Worm (Caenorhabditis elegans) whole organism, L4 larva: Measurements from ENCODE around the gene F07E5.13.

Source experiments
- D1046.2 ChIP-seq: fragments of 200-800 bp; sonication (Bioruptor generic); IDR thresholded peaks from 2 replicates; pipeline ENCODE4 v1.3.6; 2022; ENCODE audit warnings: missing genetic modification characterization, missing compliant biosample characterization
- F44E2.7 ChIP-seq: fragments of 200-800 bp; sonication (Bioruptor generic); IDR thresholded peaks from 2 replicates; pipeline ENCODE4 v2.1.2; 2022; ENCODE audit warnings: missing genetic modification characterization, missing compliant biosample characterization
- F49E8.2 ChIP-seq: sonication (generic microtip); optimal IDR thresholded peaks from 2 replicates; lab custom pipeline; 2016; ENCODE audit warnings: missing compliant biosample characterization, mild to moderate bottlenecking, missing genetic modification characterization, borderline replicate concordance
- Y5F2A.4 ChIP-seq: fragments of 200-800 bp; sonication (Bioruptor generic); optimal IDR thresholded peaks from 2 replicates; lab custom pipeline; 2018; ENCODE audit warnings: mild to moderate bottlenecking, missing genetic modification characterization, missing compliant biosample characterization
- Y75B8A.6 ChIP-seq: fragments of 200-800 bp; sonication (Bioruptor generic); IDR thresholded peaks from 2 replicates; pipeline ENCODE4 v1.3.6; 2022; ENCODE audit warnings: missing genetic modification reagents, missing genetic modification characterization, missing compliant biosample characterization
- aha-1 ChIP-seq: fragments of 150-350 bp; peaks from one replicate; lab custom pipeline; 2014; ENCODE audit warnings: missing biosample characterization, missing genetic modification characterization
- arid-1 ChIP-seq: fragments of 200-800 bp; sonication (Bioruptor generic); conservative IDR thresholded peaks from 2 replicates; pipeline ENCODE4 v1.3.6; 2022; ENCODE audit warnings: missing genetic modification reagents, missing genetic modification characterization, missing compliant biosample characterization
- ceh-32 ChIP-seq: sonication (generic microtip); optimal IDR thresholded peaks from 2 replicates; lab custom pipeline; 2016; ENCODE audit warnings: mild to moderate bottlenecking, missing genetic modification characterization, missing compliant biosample characterization; ENCODE audit not compliant: poor library complexity
- daf-16 ChIP-seq, 3 experiments: sonication (generic microtip); optimal IDR thresholded peaks; 2 replicates each; lab custom pipeline; 2016 to 2017; ENCODE audit warnings: missing genetic modification characterization in 3 of 3, missing genetic modification reagents in 3 of 3, mild to moderate bottlenecking in 2 of 3, missing compliant biosample characterization in 2 of 3, missing biosample characterization in 1 of 3, moderate library complexity in 1 of 3
- daf-8 ChIP-seq: fragments of 200-800 bp; sonication (Bioruptor generic); IDR thresholded peaks from 2 replicates; pipeline ENCODE4 v1.3.6; 2022; ENCODE audit warnings: missing genetic modification characterization, missing compliant biosample characterization
- dmd-6 ChIP-seq: fragments of 200-800 bp; sonication (Bioruptor generic); IDR thresholded peaks from 2 replicates; pipeline ENCODE4 v1.3.6; 2022; ENCODE audit warnings: missing genetic modification reagents, missing genetic modification characterization, missing compliant biosample characterization
- duxl-1 ChIP-seq: sonication (generic microtip); optimal IDR thresholded peaks from 2 replicates; lab custom pipeline; 2016; ENCODE audit warnings: mild to moderate bottlenecking, missing genetic modification characterization, moderate library complexity, missing compliant biosample characterization; ENCODE audit not compliant: poor library complexity
- hlh-11 ChIP-seq: fragments of 200-800 bp; sonication (Bioruptor generic); optimal IDR thresholded peaks from 2 replicates; lab custom pipeline; 2018; ENCODE audit warnings: mild to moderate bottlenecking, missing genetic modification characterization, missing compliant biosample characterization
- lim-7 ChIP-seq: fragments of 200-800 bp; sonication (Bioruptor generic); IDR thresholded peaks from 2 replicates; pipeline ENCODE4 v1.3.6; 2022; ENCODE audit warnings: missing genetic modification characterization, missing compliant biosample characterization
- lin-1 ChIP-seq: fragments of 200-800 bp; sonication (Bioruptor generic); IDR thresholded peaks from 2 replicates; pipeline ENCODE4 v1.3.6; 2022; ENCODE audit warnings: missing genetic modification reagents, missing genetic modification characterization, missing compliant biosample characterization
- lin-15B ChIP-seq: fragments of 150-350 bp; sonication (generic microtip); optimal IDR thresholded peaks from 3 replicates; lab custom pipeline; 2014; ENCODE audit warnings: missing biosample characterization, missing genetic modification characterization
- lin-38 ChIP-seq: fragments of 200-800 bp; sonication (Bioruptor generic); IDR thresholded peaks from 2 replicates; pipeline ENCODE4 v1.3.6; 2022; ENCODE audit warnings: missing genetic modification reagents, missing genetic modification characterization, missing compliant biosample characterization
- lir-3 ChIP-seq: sonication (generic microtip); optimal IDR thresholded peaks from 2 replicates; lab custom pipeline; 2016; ENCODE audit warnings: mild to moderate bottlenecking, missing genetic modification characterization, missing compliant biosample characterization
- madf-5 ChIP-seq, 2 experiments: fragments of 200-800 bp; sonication (Bioruptor generic); IDR thresholded peaks; 2 replicates each; pipeline ENCODE4 v1.3.6; 2022; ENCODE audit warnings: missing compliant biosample characterization in 2 of 2, missing genetic modification characterization in 2 of 2
- nhr-10 ChIP-seq: fragments of 150-350 bp; optimal IDR thresholded peaks from 2 replicates; lab custom pipeline; 2014; ENCODE audit warnings: missing biosample characterization, missing genetic modification characterization
- nhr-102 ChIP-seq: sonication (generic microtip); optimal IDR thresholded peaks from 2 replicates; lab custom pipeline; 2016; ENCODE audit warnings: mild to moderate bottlenecking, missing genetic modification characterization, moderate library complexity, missing compliant biosample characterization
- nhr-11 ChIP-seq: fragments of 150-350 bp; optimal IDR thresholded peaks from 2 replicates; lab custom pipeline; 2014; ENCODE audit warnings: missing biosample characterization, missing genetic modification characterization
- nhr-111 ChIP-seq: fragments of 200-800 bp; sonication (Bioruptor generic); optimal IDR thresholded peaks from 2 replicates; lab custom pipeline; 2018; ENCODE audit warnings: mild to moderate bottlenecking, missing genetic modification characterization, missing compliant biosample characterization
- nhr-28 ChIP-seq: fragments of 150-350 bp; optimal IDR thresholded peaks from 2 replicates; lab custom pipeline; 2014; ENCODE audit warnings: missing biosample characterization, missing genetic modification characterization
- nhr-6 ChIP-seq: fragments of 150-350 bp; optimal IDR thresholded peaks from 2 replicates; lab custom pipeline; 2014; ENCODE audit warnings: missing biosample characterization, missing genetic modification characterization
- pqm-1 ChIP-seq: sonication (generic microtip); optimal IDR thresholded peaks from 2 replicates; lab custom pipeline; 2017; ENCODE audit warnings: missing biosample characterization, missing genetic modification characterization
- sdz-12 ChIP-seq: fragments of 200-800 bp; sonication (Bioruptor generic); optimal IDR thresholded peaks from 2 replicates; lab custom pipeline; 2018; ENCODE audit warnings: mild to moderate bottlenecking, missing genetic modification characterization, missing compliant biosample characterization
- skn-1 ChIP-seq: fragments of 150-350 bp; optimal IDR thresholded peaks from 2 replicates; lab custom pipeline; 2014; ENCODE audit warnings: missing biosample characterization, missing genetic modification characterization
- snpc-1.2 ChIP-seq: fragments of 200-800 bp; sonication (Bioruptor generic); IDR thresholded peaks from 2 replicates; pipeline ENCODE4 v1.3.6; 2022; ENCODE audit warnings: missing genetic modification reagents, missing genetic modification characterization, missing compliant biosample characterization
- unc-39 ChIP-seq: sonication (generic microtip); optimal IDR thresholded peaks from 2 replicates; lab custom pipeline; 2017; ENCODE audit warnings: missing biosample characterization, missing genetic modification characterization
- unc-62 ChIP-seq, 3 experiments: fragments of 150-350 bp in 1 of 3; sonication (generic microtip); optimal IDR thresholded peaks in 2 of 3; peaks in 1 of 3; 1 replicate in 1 of 3; 2 replicates in 2 of 3; lab custom pipeline; 2014 to 2017; ENCODE audit warnings: missing biosample characterization in 3 of 3, missing genetic modification characterization in 3 of 3, missing genetic modification reagents in 3 of 3, missing genotype in 1 of 3

F07E5.13 gene

DNA sequence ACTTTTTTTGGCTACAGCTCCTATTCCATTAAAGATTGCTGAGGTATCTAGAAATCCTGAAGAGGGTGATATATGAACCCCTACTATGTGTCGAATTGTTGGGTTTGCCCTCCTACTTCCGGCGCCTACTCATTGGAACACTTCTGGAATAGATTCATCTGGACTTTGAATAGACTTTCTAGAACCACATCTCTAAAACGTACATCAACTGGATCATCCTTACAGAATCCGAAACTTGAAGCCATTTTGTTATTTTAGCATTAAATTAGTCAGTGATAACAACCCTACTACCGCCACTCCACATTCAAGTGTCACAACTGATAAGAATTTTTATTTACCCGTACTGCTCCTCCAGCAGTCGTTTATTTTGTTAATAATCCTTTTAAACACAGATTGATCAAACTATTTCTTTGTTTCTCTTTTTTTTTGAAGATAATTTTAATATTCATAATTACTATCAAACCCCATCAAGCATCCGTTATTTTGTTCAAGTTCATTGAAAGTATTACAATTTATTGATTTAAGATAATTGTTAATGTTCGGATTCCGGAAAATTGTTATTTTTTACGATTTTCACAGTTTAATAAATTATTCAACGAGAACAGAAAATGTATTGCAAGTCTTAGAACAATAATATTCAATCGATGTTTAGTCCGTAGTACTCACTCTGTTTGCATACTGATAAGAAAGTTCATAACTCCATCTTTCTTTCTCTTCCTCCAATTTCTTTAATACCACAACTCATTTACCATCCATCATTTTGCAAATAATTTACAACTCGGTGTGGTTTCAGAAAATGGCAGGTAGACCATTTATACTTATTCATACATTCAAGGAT lies 35.5 kb upstream of the F07E5.13 start, which contains the start of gene math-42:
math-42 (plus strand) TSS at position 788 of the 838 bp plus-strand sequence.
- TF ChIP-seq nhr-11 (tag; lab: Kevin White, UChicago), result no peak
- TF ChIP-seq lir-3 (tag; lab: Kevin White, UChicago), result no peak
- peak; percentile 57 for TF ChIP-seq aha-1 (tag; lab: Kevin White, UChicago)
- TF ChIP-seq Y75B8A.6 (GFP tag; lab: Robert Waterston, UW), result no peak
- no peak for TF ChIP-seq daf-16 (GFP tag; optimal IDR thresholded peaks at IDR 0.05; lab: Kevin White, UChicago)
- TF ChIP-seq daf-16 (tag; optimal IDR thresholded peaks at IDR 0.05; lab: Kevin White, UChicago), result peak; percentile 63
- TF ChIP-seq pqm-1 (tag; lab: Kevin White, UChicago), result peak; percentile 52
- TF ChIP-seq nhr-111 (GFP tag; lab: Kevin White, UChicago), result no peak
- peak; percentile 9; the same call in 1 of the 2 replicates for TF ChIP-seq dmd-6 (GFP tag; lab: Robert Waterston, UW)
- TF ChIP-seq arid-1 (GFP tag; lab: Robert Waterston, UW), result no peak
- TF ChIP-seq unc-62 (GFP tag; optimal IDR thresholded peaks at IDR 0.05 in 1 of 2; lab: Kevin White, UChicago), result peak in 1 of 2 experiments; percentile 62
- TF ChIP-seq unc-62 (tag; optimal IDR thresholded peaks at IDR 0.05; lab: Kevin White, UChicago), result no peak
- no peak for TF ChIP-seq nhr-102
- TF ChIP-seq madf-5 (GFP tag; IDR thresholded peaks at IDR 0.05; lab: Robert Waterston, UW), result no peak
- TF ChIP-seq nhr-6 (tag; lab: Kevin White, UChicago), result no peak
- peak; percentile 31 for TF ChIP-seq nhr-28 (tag; lab: Kevin White, UChicago)
- no peak for TF ChIP-seq snpc-1.2 (GFP tag; lab: Robert Waterston, UW)
- TF ChIP-seq hlh-11 (tag; lab: Kevin White, UChicago), result no peak
- no peak for TF ChIP-seq lin-15B (tag; lab: Kevin White, UChicago)
- TF ChIP-seq, all 104 proteins: peak for 6

DNA sequence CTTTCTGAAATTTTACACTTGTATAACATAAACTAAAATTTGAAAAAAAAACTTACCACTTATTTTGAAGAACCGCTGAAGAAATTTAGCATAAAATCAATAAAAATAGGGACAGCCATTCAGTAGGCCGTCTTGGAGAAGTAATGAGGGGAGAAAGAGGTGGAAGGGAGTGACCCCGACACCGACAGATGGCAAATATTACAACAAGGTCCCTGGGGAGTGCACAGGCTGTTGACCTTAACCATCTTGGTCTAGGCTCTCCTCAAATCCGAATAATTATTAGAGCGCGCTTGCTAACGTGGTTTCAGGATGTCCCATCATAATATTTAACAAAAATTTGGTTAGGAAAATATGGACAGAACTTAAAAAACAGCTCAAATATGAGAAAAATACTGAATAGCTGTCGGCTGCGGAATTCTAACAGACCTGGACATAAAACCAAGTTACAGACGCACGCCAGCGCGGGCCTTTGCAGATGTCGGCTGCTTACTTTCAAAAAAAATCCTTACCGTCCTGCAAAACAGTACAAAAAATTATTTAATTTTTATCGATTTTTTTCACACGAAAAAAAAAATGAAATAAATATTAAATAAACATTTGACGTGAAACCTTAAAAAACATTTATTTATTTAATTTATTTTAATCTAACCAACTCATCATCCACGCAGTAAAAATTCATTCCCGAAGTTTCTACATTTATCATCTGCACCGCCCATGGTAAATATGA lies 31.2 kb upstream of the F07E5.13 start, which contains the start of gene T16A1.2:
T16A1.2 (plus strand) TSS at position 677 of the 727 bp plus-strand sequence.
- TF ChIP-seq nhr-10 (tag; lab: Kevin White, UChicago) (no peak), lim-7 (GFP tag; lab: Robert Waterston, UW) (no peak), sdz-12 (no peak), duxl-1 (tag; lab: Kevin White, UChicago) (no peak), unc-39 (tag; lab: Kevin White, UChicago) (no peak), lin-38 (GFP tag; lab: Robert Waterston, UW) (no peak), Y5F2A.4 (no peak), lin-15B (tag; lab: Kevin White, UChicago) (no peak), lin-1 (no peak), D1046.2 (GFP tag; lab: Robert Waterston, UW) (no peak), lir-3 (tag; lab: Kevin White, UChicago) (no peak), F49E8.2 (tag; lab: Kevin White, UChicago) (no peak), skn-1 (tag; lab: Kevin White, UChicago) (no peak), ceh-32 (tag; lab: Kevin White, UChicago) (no peak), arid-1 (GFP tag; lab: Robert Waterston, UW) (no peak), daf-8 (GFP tag; lab: Robert Waterston, UW) (no peak)

DNA sequence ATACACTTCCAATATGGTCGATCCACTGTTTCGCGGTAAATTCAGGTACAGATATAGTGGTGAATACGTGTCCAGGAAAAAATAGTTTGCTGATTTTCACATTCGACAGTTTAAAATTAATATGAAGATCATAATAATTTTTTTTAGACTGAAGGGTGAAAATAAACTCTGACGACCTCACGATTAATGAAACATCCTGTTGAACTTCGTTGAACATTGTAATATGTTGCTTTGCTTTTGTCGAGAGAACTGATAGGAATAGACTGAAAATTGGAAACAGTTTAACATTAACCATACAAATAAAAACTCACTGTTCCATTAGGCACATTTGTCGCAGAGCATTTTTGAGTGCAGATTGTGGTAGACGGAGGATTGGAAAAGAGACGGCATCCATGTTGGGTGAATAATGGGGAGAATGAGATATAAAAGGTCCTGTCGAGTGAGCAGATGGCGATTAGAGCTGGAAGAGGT lies 29.6 kb upstream of the F07E5.13 start, which contains the start of gene fbxb-37:
fbxb-37 (minus strand) TSS at position 421 of the 471 bp plus-strand sequence.
- no peak for TF ChIP-seq F44E2.7 (GFP tag; lab: Robert Waterston, UW)
- TF ChIP-seq unc-62 (GFP tag; optimal IDR thresholded peaks at IDR 0.05 in 1 of 2; lab: Kevin White, UChicago), result peak in 1 of 2 experiments; percentile 92
- TF ChIP-seq unc-62 (tag; optimal IDR thresholded peaks at IDR 0.05; lab: Kevin White, UChicago), result no peak
